Worm (Caenorhabditis elegans): ENCODE measurements around the gene grd-7.

DNA sequence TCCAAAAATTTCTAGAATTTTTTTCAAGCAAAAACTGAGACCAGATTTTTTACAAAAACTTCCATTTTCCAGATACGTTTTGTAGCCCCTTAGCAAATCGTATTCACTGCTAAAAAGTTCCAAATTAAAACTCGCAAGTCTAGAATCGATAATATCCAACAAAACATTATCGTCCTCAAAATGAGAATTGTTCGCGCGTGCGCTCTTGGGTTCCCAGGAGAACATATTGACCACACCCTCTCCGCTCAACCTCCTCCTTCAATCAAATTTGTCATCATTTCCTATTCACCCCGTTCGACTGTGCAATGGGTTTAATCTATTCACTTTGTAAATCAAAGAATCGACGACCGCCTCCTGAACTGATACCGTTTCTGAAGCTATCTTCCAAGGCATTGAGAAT is 42.6 kb upstream of the grd-7 start:
- TF ChIP-seq ama-1 (optimal IDR thresholded peaks at IDR 0.05): no peak
- TF ChIP-seq ztf-4 (tag; optimal IDR thresholded peaks at IDR 0.05): no peak
- TF ChIP-seq R02D3.7 (tag; optimal IDR thresholded peaks at IDR 0.05): no peak
- TF ChIP-seq unc-62 (GFP tag; optimal IDR thresholded peaks at IDR 0.05): no peak
- TF ChIP-seq nhr-23 (tag; optimal IDR thresholded peaks at IDR 0.05): no peak
- TF ChIP-seq nhr-77 (tag; optimal IDR thresholded peaks at IDR 0.05): no peak
- no peak for TF ChIP-seq ztf-11 (tag; optimal IDR thresholded peaks at IDR 0.05)
- no peak for TF ChIP-seq mbf-1 (tag; optimal IDR thresholded peaks at IDR 0.05)
- TF ChIP-seq egl-27 (tag; optimal IDR thresholded peaks at IDR 0.05): no peak
